Worm (Caenorhabditis elegans): Measurements from ENCODE around the gene Y53C12A.10.

The Y53C12A.10 gene

ce11 chrII:9716417-9717039 is 11.9 kb upstream of the Y53C12A.10 start, which contains the start of gene wee-1.3 (continued):
- TF ChIP-seq egl-27 (tag; optimal IDR thresholded peaks at IDR 0.05), result peak; percentile 48
- TF ChIP-seq sma-9 (GFP tag; optimal IDR thresholded peaks at IDR 0.05), result peak; percentile 79
- no peak for TF ChIP-seq sma-9 (tag; optimal IDR thresholded peaks at IDR 0.05)
- TF ChIP-seq alr-1 (tag; optimal IDR thresholded peaks at IDR 0.05), result no peak
- TF ChIP-seq zag-1 (tag; optimal IDR thresholded peaks at IDR 0.05), result no peak
- no peak for TF ChIP-seq nhr-12 (tag; optimal IDR thresholded peaks at IDR 0.05)
- TF ChIP-seq nhr-6 (tag; optimal IDR thresholded peaks at IDR 0.05), result peak; percentile 20
- peak; percentile 82 for TF ChIP-seq lin-13 (GFP tag; optimal IDR thresholded peaks at IDR 0.05)
- no peak for TF ChIP-seq nhr-23 (tag; optimal IDR thresholded peaks at IDR 0.05)
- peak; percentile 63 for TF ChIP-seq nhr-21 (tag; optimal IDR thresholded peaks at IDR 0.05)
- TF ChIP-seq aly-2 (tag; optimal IDR thresholded peaks at IDR 0.05), result no peak
- peak; percentile 62 for TF ChIP-seq nhr-11 (tag; optimal IDR thresholded peaks at IDR 0.05)
- TF ChIP-seq dmd-4 (tag; optimal IDR thresholded peaks at IDR 0.05), result no peak
- TF ChIP-seq ZK546.5 (tag; optimal IDR thresholded peaks at IDR 0.05), result no peak
- TF ChIP-seq nhr-10 (tag; optimal IDR thresholded peaks at IDR 0.05), result no peak
- peak; percentile 80 for TF ChIP-seq nhr-25 (tag; optimal IDR thresholded peaks at IDR 0.05)
- TF ChIP-seq lin-39 (tag; optimal IDR thresholded peaks at IDR 0.05), result no peak
- no peak for TF ChIP-seq peb-1 (tag; optimal IDR thresholded peaks at IDR 0.05)
- peak; percentile 84 for TF ChIP-seq C34F6.9 (tag; optimal IDR thresholded peaks at IDR 0.05)
- TF ChIP-seq ama-1 (optimal IDR thresholded peaks at IDR 0.05), result no peak
- TF ChIP-seq unc-62 (GFP tag; optimal IDR thresholded peaks at IDR 0.05), result no peak
- no peak for TF ChIP-seq mdl-1 (tag; optimal IDR thresholded peaks at IDR 0.05)
- TF ChIP-seq unc-55 (GFP tag; optimal IDR thresholded peaks at IDR 0.05), result peak; percentile 91
- no peak for TF ChIP-seq mbf-1 (tag; optimal IDR thresholded peaks at IDR 0.05)
- TF ChIP-seq nhr-77 (tag; optimal IDR thresholded peaks at IDR 0.05), result no peak
- TF ChIP-seq Y55F3AM.14 (GFP tag; optimal IDR thresholded peaks at IDR 0.05), result no peak

- TF ChIP-seq elt-3 (tag; optimal IDR thresholded peaks at IDR 0.05), result no peak
- peak; percentile 31 for TF ChIP-seq nhr-25 (tag; optimal IDR thresholded peaks at IDR 0.05)
- no peak for TF ChIP-seq skn-1 (tag; optimal IDR thresholded peaks at IDR 0.05)
- TF ChIP-seq ztf-11 (tag; optimal IDR thresholded peaks at IDR 0.05), result no peak
- no peak for TF ChIP-seq alr-1 (tag; optimal IDR thresholded peaks at IDR 0.05)
- TF ChIP-seq fos-1 (tag; optimal IDR thresholded peaks at IDR 0.05), result no peak
- TF ChIP-seq sma-9 (GFP tag; optimal IDR thresholded peaks at IDR 0.05), result peak; percentile 12
- no peak for TF ChIP-seq sma-9 (tag; optimal IDR thresholded peaks at IDR 0.05)
- TF ChIP-seq unc-55 (GFP tag; optimal IDR thresholded peaks at IDR 0.05), result no peak
These were observed 8.4 kb upstream of the Y53C12A.10 start for ce11 chrII:9713083-9713482.

ce11 chrII:9708835-9709299 is 4.2 kb upstream of the Y53C12A.10 start, which contains the start of gene glt-5:
Gene glt-5, minus strand, starts transcription at chrII:9708885.
- TF ChIP-seq sem-4 (tag; optimal IDR thresholded peaks at IDR 0.05) (no peak), sma-9 (GFP tag; optimal IDR thresholded peaks at IDR 0.05) (peak; percentile 51), sma-9 (tag; optimal IDR thresholded peaks at IDR 0.05) (no peak)

ce11 chrII:9706207-9706606 is 1.6 kb upstream of the Y53C12A.10 start, which contains the start of gene Y53C12A.3:
Gene Y53C12A.3, minus strand, starts transcription at chrII:9706240.
- peak in 1 of 2 experiments; percentile 74 for TF ChIP-seq lsy-2 (tag; optimal IDR thresholded peaks at IDR 0.05)
- TF ChIP-seq unc-55 (GFP tag; optimal IDR thresholded peaks at IDR 0.05), result peak; percentile 79
- TF ChIP-seq blmp-1 (tag; optimal IDR thresholded peaks at IDR 0.05; ENCODE audit: insufficient read depth), result peak; percentile 24
- peak; percentile 91 for TF ChIP-seq gmeb-1 (tag; optimal IDR thresholded peaks at IDR 0.05)
- peak; percentile 39 for TF ChIP-seq crh-2 (tag; optimal IDR thresholded peaks at IDR 0.05)
- TF ChIP-seq ama-1 (optimal IDR thresholded peaks at IDR 0.05), result no peak
- peak; percentile 7 for TF ChIP-seq nhr-129 (tag; optimal IDR thresholded peaks at IDR 0.05)
- TF ChIP-seq lin-13 (GFP tag; optimal IDR thresholded peaks at IDR 0.05), result peak; percentile 34
- peak; percentile 17 for TF ChIP-seq fos-1 (tag; optimal IDR thresholded peaks at IDR 0.05)
- TF ChIP-seq C34F6.9 (tag; optimal IDR thresholded peaks at IDR 0.05), result peak; percentile 40
- peak; percentile 7 for TF ChIP-seq sma-3 (GFP tag; optimal IDR thresholded peaks at IDR 0.05)
- TF ChIP-seq nhr-21 (tag; optimal IDR thresholded peaks at IDR 0.05), result no peak
- no peak for TF ChIP-seq peb-1 (tag; optimal IDR thresholded peaks at IDR 0.05)
